Fruit fly (Drosophila melanogaster): ENCODE data around the gene ImpE1.

The ImpE1 gene

DNA sequence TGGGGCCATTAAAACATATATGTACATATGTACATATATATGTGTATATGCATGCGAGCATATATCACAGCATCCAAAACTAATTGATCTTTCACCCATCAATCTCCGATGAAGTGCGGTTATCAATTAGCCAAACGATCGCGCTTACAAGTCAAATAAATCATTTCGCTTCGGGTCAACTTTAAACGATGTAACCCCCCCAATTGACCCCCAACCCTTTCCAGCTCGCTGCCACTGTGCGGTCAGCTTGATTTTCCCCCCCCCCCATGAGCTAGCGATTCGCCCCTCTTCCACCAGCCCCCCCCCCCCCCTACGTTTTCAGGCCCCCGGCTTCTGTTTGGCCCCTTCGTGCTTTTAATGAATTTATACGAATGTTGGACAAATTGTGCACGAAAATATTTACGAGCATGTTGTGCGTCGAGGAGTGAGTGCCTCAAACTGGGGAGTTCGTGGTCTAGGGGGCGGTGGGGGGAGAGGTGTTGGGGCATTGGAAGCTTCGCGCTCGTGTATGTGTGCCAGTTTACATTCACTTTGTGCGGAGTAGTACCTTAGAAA lies 47.5 kb downstream of the ImpE1 start:
- TF ChIP-seq fd96Ca (GFP tag; IDR thresholded peaks at IDR 0.05) (no peak), CG15710 (tag; optimal IDR thresholded peaks at IDR 0.05) (no peak), CG17806 (tag; optimal IDR thresholded peaks at IDR 0.05) (no peak), CG4496 (GFP tag; IDR thresholded peaks at IDR 0.05) (no peak), CG9948 (tag; optimal IDR thresholded peaks at IDR 0.05) (no peak), CG12605 (GFP tag; IDR thresholded peaks at IDR 0.05) (no peak), CG32121 (GFP tag; IDR thresholded peaks at IDR 0.05) (no peak), Pif1B (GFP tag; optimal IDR thresholded peaks at IDR 0.05) (no peak), CG14655 (GFP tag; optimal IDR thresholded peaks at IDR 0.05) (no peak), CG10348 (GFP tag; IDR thresholded peaks at IDR 0.05) (no peak), CG8159 (tag; optimal IDR thresholded peaks at IDR 0.05) (no peak), Pif1A (GFP tag; optimal IDR thresholded peaks at IDR 0.05) (no peak), rn (GFP tag; IDR thresholded peaks at IDR 0.05) (no peak), D1 (tag; optimal IDR thresholded peaks at IDR 0.05) (no peak), CG8301 (tag; optimal IDR thresholded peaks at IDR 0.05) (no peak), Ets98B (GFP tag; IDR thresholded peaks at IDR 0.05) (no peak), gl (tag; optimal IDR thresholded peaks at IDR 0.05) (no peak), CG34367 (tag; optimal IDR thresholded peaks at IDR 0.05) (no peak)

DNA sequence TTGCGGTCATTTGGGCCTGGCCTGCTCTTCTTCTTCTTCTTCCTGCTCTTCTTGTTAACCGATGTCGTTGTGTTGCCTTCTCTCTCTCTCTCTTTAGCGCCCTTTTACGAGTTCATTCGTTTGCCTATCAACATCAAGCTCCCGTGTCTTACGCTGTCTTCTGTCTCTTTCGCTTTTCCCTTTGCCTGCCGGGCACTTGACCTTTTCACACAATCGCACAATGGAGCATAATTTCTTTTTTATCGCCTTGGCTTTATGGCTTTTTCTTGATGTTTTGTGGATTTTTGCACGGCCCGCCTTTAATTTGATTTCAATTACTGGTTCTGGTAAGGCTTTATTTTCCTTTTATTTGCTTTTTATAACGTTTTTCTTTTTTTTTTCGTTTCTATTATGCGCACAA lies 49.2 kb downstream of the ImpE1 start:
- TF ChIP-seq CG32121 (GFP tag; IDR thresholded peaks at IDR 0.05) = no peak
- TF ChIP-seq EcR (GFP tag; optimal IDR thresholded peaks at IDR 0.05) = peak; percentile 32

DNA sequence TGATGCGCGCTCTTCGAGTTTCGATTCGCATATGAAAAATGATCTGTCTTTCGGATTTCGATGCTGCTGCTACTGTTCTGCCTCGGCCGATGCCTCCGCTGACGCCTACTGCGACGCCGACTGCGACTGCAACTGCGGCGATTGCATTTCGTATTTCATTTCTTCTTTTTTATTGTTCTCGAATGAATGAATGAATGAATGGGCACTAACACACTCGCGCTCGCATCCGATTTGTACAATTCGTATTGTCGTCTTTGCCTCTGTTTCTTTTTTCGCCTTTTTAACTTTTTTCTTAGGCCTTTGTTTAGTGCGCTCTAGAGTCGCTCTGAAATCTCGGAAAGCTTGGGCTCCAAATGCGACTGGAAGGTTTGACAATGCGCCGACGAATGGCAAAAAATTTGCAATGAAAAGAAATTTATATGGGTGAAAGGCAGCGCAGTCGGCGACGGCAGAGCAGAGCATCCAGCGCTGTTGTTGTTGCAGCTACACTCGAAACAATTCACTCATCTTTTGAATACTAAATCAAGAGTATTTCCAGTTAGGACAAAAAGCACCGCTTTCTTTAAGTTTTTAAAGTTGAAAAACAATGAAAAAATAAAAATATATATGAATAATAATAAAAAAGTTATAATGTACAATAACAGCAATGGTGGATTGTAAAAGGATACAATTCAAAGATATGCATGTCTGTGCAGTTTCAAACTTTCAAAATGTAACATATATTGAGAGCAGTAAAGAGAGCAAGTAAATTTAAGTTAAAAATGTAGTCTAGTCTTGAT lies 49.8 kb downstream of the ImpE1 start, which contains the start of gene CG32354:
CG32354 (minus strand) TSS at position 398 of the 779 bp plus-strand sequence.
- TF ChIP-seq gl (tag; optimal IDR thresholded peaks at IDR 0.05) (peak; percentile 63), CG14655 (GFP tag; optimal IDR thresholded peaks at IDR 0.05) (peak; percentile 46), CG17806 (tag; optimal IDR thresholded peaks at IDR 0.05) (no peak), CG9948 (tag; optimal IDR thresholded peaks at IDR 0.05) (no peak), Ets98B (GFP tag; IDR thresholded peaks at IDR 0.05) (no peak; the same call in 1 of the 2 replicates), CG4496 (GFP tag; IDR thresholded peaks at IDR 0.05) (0 out of 3 replicates have a peak, but pooled peaks have one; percentile 20), CG12605 (GFP tag; IDR thresholded peaks at IDR 0.05) (peak; percentile 24; the same call in 1 of the 2 replicates), CG8159 (tag; optimal IDR thresholded peaks at IDR 0.05) (peak; percentile 3), CG15710 (tag; optimal IDR thresholded peaks at IDR 0.05) (no peak), Pif1A (GFP tag; optimal IDR thresholded peaks at IDR 0.05) (peak; percentile 10), CG32121 (GFP tag; IDR thresholded peaks at IDR 0.05) (no peak), CG34367 (tag; optimal IDR thresholded peaks at IDR 0.05) (no peak), CG8301 (tag; optimal IDR thresholded peaks at IDR 0.05) (peak; percentile 16), Snoo (tag; optimal IDR thresholded peaks at IDR 0.05) (no peak), D1 (tag; optimal IDR thresholded peaks at IDR 0.05) (no peak), CG13204 (GFP tag; optimal IDR thresholded peaks at IDR 0.05) (no peak), EcR (GFP tag; optimal IDR thresholded peaks at IDR 0.05) (no peak), rn (GFP tag; IDR thresholded peaks at IDR 0.05) (no peak), CG10348 (GFP tag; IDR thresholded peaks at IDR 0.05) (no peak), Pif1B (GFP tag; optimal IDR thresholded peaks at IDR 0.05) (no peak), fd96Ca (GFP tag; IDR thresholded peaks at IDR 0.05) (no peak)

dm6 chr3L:8423156-8423555 lies 51.0 kb downstream of the ImpE1 start:
- TF ChIP-seq fd96Ca (GFP tag; IDR thresholded peaks at IDR 0.05) (no peak), CG14655 (GFP tag; optimal IDR thresholded peaks at IDR 0.05) (no peak), Ets98B (GFP tag; IDR thresholded peaks at IDR 0.05) (no peak), CG34367 (tag; optimal IDR thresholded peaks at IDR 0.05) (no peak), EcR (GFP tag; optimal IDR thresholded peaks at IDR 0.05) (no peak), CG13204 (GFP tag; optimal IDR thresholded peaks at IDR 0.05) (no peak), gl (tag; optimal IDR thresholded peaks at IDR 0.05) (no peak), D1 (tag; optimal IDR thresholded peaks at IDR 0.05) (peak; percentile 18), Pif1A (GFP tag; optimal IDR thresholded peaks at IDR 0.05) (no peak), CG15710 (tag; optimal IDR thresholded peaks at IDR 0.05) (peak; percentile 21), CG8159 (tag; optimal IDR thresholded peaks at IDR 0.05) (peak; percentile 40), Pif1B (GFP tag; optimal IDR thresholded peaks at IDR 0.05) (peak; percentile 20), CG4496 (GFP tag; IDR thresholded peaks at IDR 0.05) (no peak), CG32121 (GFP tag; IDR thresholded peaks at IDR 0.05) (no peak), CG8301 (tag; optimal IDR thresholded peaks at IDR 0.05) (peak; percentile 24), CG9948 (tag; optimal IDR thresholded peaks at IDR 0.05) (peak; percentile 7), CG17806 (tag; optimal IDR thresholded peaks at IDR 0.05) (peak; percentile 15), CG12605 (GFP tag; IDR thresholded peaks at IDR 0.05) (no peak)

- TF ChIP-seq CG8159 (tag; optimal IDR thresholded peaks at IDR 0.05) (no peak), CG15710 (tag; optimal IDR thresholded peaks at IDR 0.05) (no peak), CG9948 (tag; optimal IDR thresholded peaks at IDR 0.05) (no peak), D1 (tag; optimal IDR thresholded peaks at IDR 0.05) (peak; percentile 27), Snoo (tag; optimal IDR thresholded peaks at IDR 0.05) (no peak), CG32121 (GFP tag; IDR thresholded peaks at IDR 0.05) (no peak), EcR (GFP tag; optimal IDR thresholded peaks at IDR 0.05) (peak; percentile 21), CG13204 (GFP tag; optimal IDR thresholded peaks at IDR 0.05) (no peak), CG17806 (tag; optimal IDR thresholded peaks at IDR 0.05) (no peak), Pif1A (GFP tag; optimal IDR thresholded peaks at IDR 0.05) (no peak), CG34367 (tag; optimal IDR thresholded peaks at IDR 0.05) (no peak), CG8301 (tag; optimal IDR thresholded peaks at IDR 0.05) (no peak), CG10348 (GFP tag; IDR thresholded peaks at IDR 0.05) (no peak), CG14655 (GFP tag; optimal IDR thresholded peaks at IDR 0.05) (no peak)
Observed at dm6 chr3L:8424831-8425336, 52.7 kb downstream of the ImpE1 start, which contains the start of gene Cbl. Gene Cbl, plus strand, starts transcription at chr3L:8424954.
